Fruit fly (Drosophila melanogaster): ENCODE measurements around the gene Cyp310a1.

DNA sequence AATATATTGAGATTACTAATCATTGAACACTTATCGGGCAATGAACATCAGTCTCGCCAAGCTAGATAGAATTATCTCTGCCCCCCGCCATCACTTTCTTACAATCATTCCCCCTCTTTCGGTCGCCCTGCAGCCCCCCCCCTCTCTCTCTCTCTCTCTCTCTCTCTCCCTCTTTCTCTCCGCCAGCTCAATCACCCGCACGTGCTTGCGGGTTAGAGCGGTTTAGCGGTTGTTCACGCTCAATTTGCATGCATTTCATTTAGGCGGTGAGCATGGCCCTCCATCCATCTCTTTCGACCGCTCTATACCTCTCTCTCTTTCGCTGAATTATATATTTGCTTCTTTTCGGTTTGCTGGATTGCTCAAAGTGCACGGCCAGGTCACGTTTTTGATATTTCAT is 23.7 kb downstream of the Cyp310a1 start:
- TF ChIP-seq CG14711 (tag; optimal IDR thresholded peaks at IDR 0.05) (no peak), Hr96 (GFP tag; optimal IDR thresholded peaks at IDR 0.05) (no peak)

Measured in whole organism, adult.